Worm (Caenorhabditis elegans): ENCODE results near the gene kin-29.

Gene kin-29

ce11 chrX:2807390-2807789 lies 44.8 kb downstream of the kin-29 start, which contains the start of gene C14A11.5:
Gene C14A11.5 (minus strand): TSS chrX:2807528.
- peak; percentile 32 for TF ChIP-seq nhr-129 (tag; optimal IDR thresholded peaks at IDR 0.05)
- peak; percentile 61 for TF ChIP-seq lin-11 (tag; optimal IDR thresholded peaks at IDR 0.05)
- peak in 1 of 2 experiments; percentile 22 for TF ChIP-seq lsy-2 (tag; optimal IDR thresholded peaks at IDR 0.05)
- TF ChIP-seq crh-2 (tag; optimal IDR thresholded peaks at IDR 0.05): peak; percentile 26
- TF ChIP-seq dmd-4 (tag; optimal IDR thresholded peaks at IDR 0.05): no peak
- TF ChIP-seq C34F6.9 (tag; optimal IDR thresholded peaks at IDR 0.05): peak; percentile 56
- TF ChIP-seq egl-27 (tag; optimal IDR thresholded peaks at IDR 0.05): no peak
- peak; percentile 49 for TF ChIP-seq unc-55 (GFP tag; optimal IDR thresholded peaks at IDR 0.05)
- no peak for TF ChIP-seq unc-62 (GFP tag; optimal IDR thresholded peaks at IDR 0.05)
- TF ChIP-seq Y55F3AM.14 (GFP tag; optimal IDR thresholded peaks at IDR 0.05): no peak
- TF ChIP-seq mdl-1 (tag; optimal IDR thresholded peaks at IDR 0.05): peak in 1 of 2 experiments; percentile 57

- no peak for TF ChIP-seq mab-5 (tag; optimal IDR thresholded peaks at IDR 0.05)
- no peak for TF ChIP-seq ama-1 (optimal IDR thresholded peaks at IDR 0.05)
- TF ChIP-seq egl-27 (tag; optimal IDR thresholded peaks at IDR 0.05): no peak
- TF ChIP-seq nhr-25 (tag; optimal IDR thresholded peaks at IDR 0.05): peak; percentile 42
- TF ChIP-seq alr-1 (tag; optimal IDR thresholded peaks at IDR 0.05): no peak
- TF ChIP-seq lsy-2 (tag; optimal IDR thresholded peaks at IDR 0.05): peak in 1 of 2 experiments; percentile 11
- TF ChIP-seq unc-62 (GFP tag; optimal IDR thresholded peaks at IDR 0.05): no peak
- TF ChIP-seq sma-9 (GFP tag; optimal IDR thresholded peaks at IDR 0.05): peak; percentile 13
- no peak for TF ChIP-seq sma-9 (tag; optimal IDR thresholded peaks at IDR 0.05)
- no peak for TF ChIP-seq fos-1 (tag; optimal IDR thresholded peaks at IDR 0.05)
- TF ChIP-seq C34F6.9 (tag; optimal IDR thresholded peaks at IDR 0.05): peak; percentile 56
- TF ChIP-seq ztf-1 (GFP tag; conservative IDR thresholded peaks at IDR 0.05): no peak
- no peak for TF ChIP-seq nhr-23 (tag; optimal IDR thresholded peaks at IDR 0.05)
- TF ChIP-seq gmeb-1 (tag; optimal IDR thresholded peaks at IDR 0.05): no peak
- no peak for TF ChIP-seq ceh-16 (tag; optimal IDR thresholded peaks at IDR 0.05)
- no peak for TF ChIP-seq ztf-11 (tag; optimal IDR thresholded peaks at IDR 0.05)
- TF ChIP-seq ZK546.5 (tag; optimal IDR thresholded peaks at IDR 0.05): no peak
- peak; percentile 93 for TF ChIP-seq nhr-129 (tag; optimal IDR thresholded peaks at IDR 0.05)
These were observed 49.6 kb downstream of the kin-29 start, which contains the start of gene C14A11.2 for ce11 chrX:2802562-2803165. Gene C14A11.2 (plus strand): TSS chrX:2803112.

- no peak for TF ChIP-seq Y55F3AM.14 (GFP tag; optimal IDR thresholded peaks at IDR 0.05)
- no peak for TF ChIP-seq peb-1 (tag; optimal IDR thresholded peaks at IDR 0.05)
- TF ChIP-seq nhr-10 (tag; optimal IDR thresholded peaks at IDR 0.05): no peak
- no peak for TF ChIP-seq nhr-12 (tag; optimal IDR thresholded peaks at IDR 0.05)
- no peak for TF ChIP-seq nhr-237 (tag; optimal IDR thresholded peaks at IDR 0.05)
- TF ChIP-seq nhr-23 (tag; optimal IDR thresholded peaks at IDR 0.05): no peak
- no peak for TF ChIP-seq aly-2 (tag; optimal IDR thresholded peaks at IDR 0.05)
- TF ChIP-seq F13H6.1 (tag; optimal IDR thresholded peaks at IDR 0.05): no peak
- no peak for TF ChIP-seq C34F6.9 (tag; optimal IDR thresholded peaks at IDR 0.05)
- TF ChIP-seq nhr-6 (tag; optimal IDR thresholded peaks at IDR 0.05): no peak
- TF ChIP-seq ztf-1 (GFP tag; conservative IDR thresholded peaks at IDR 0.05): no peak
These were observed 57.2 kb downstream of the kin-29 start for ce11 chrX:2795054-2795453.

ce11 chrX:2794324-2794723 lies 57.9 kb downstream of the kin-29 start:
- TF ChIP-seq mab-5 (tag; optimal IDR thresholded peaks at IDR 0.05): no peak
- no peak for TF ChIP-seq gmeb-1 (tag; optimal IDR thresholded peaks at IDR 0.05)

Data from whole organism, L2 larva.